Fruit fly (Drosophila melanogaster) whole organism, pupa: ENCODE measurements around the gene Ufd4.

Source experiments
- Pif1A ChIP-seq: fragments of 200-800 bp; sonication (Bioruptor generic); optimal IDR thresholded peaks from 3 replicates; lab custom pipeline; 2016; ENCODE audit warnings: missing biosample characterization, missing genetic modification characterization
- fd96Ca ChIP-seq: fragments of 200-800 bp; sonication (Bioruptor generic); IDR thresholded peaks from 3 replicates; pipeline ENCODE4 v1.3.6; 2022; ENCODE audit warnings: missing biosample characterization, missing genetic modification characterization
- rn ChIP-seq: fragments of 200-800 bp; sonication (Bioruptor generic); IDR thresholded peaks from 2 replicates; pipeline ENCODE4 v1.3.6; 2022; ENCODE audit warnings: missing biosample characterization, missing genetic modification characterization

- no peak for TF ChIP-seq Pif1A (GFP tag; lab: Kevin White, UChicago)
- no peak for TF ChIP-seq rn (GFP tag; lab: Robert Waterston, UW)
- TF ChIP-seq fd96Ca = no peak
Observed at dm6 chr2L:10277362-10277761, 14.8 kb downstream of the Ufd4 start.
